Worm (Caenorhabditis elegans) whole organism, dauer: Measurements from ENCODE around the gene T26A8.3.

ENCODE experiments used
- unc-62 ChIP-seq: sonication (generic microtip); optimal IDR thresholded peaks from 2 replicates; lab custom pipeline; 2017; ENCODE audit warnings: missing biosample characterization, missing genetic modification reagents, missing genetic modification characterization

The T26A8.3 gene

DNA sequence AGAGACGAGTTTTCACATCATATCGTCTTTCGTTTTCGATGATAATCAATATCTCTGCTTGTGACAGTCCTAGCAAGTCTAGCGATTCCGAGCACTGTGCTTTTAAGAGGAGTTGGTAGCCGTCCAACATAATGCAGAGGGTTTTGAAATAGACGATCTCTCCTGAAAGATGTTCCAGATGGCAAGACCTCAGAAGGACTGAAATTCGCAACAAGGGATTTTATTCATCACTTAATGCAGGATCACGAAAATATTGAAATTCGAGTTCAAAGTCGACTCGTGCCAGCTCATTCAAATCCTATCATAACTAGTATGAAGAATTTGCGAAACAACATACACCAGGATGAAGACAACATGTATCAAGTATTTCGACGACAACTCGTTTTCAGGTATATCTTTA lies 48.9 kb downstream of the T26A8.3 start, which contains the start of gene D2096.7:
Gene D2096.7, minus strand, starts transcription at position 130 of the 400 bp plus-strand sequence.
- no peak for TF ChIP-seq unc-62 (GFP tag; lab: Kevin White, UChicago)

DNA sequence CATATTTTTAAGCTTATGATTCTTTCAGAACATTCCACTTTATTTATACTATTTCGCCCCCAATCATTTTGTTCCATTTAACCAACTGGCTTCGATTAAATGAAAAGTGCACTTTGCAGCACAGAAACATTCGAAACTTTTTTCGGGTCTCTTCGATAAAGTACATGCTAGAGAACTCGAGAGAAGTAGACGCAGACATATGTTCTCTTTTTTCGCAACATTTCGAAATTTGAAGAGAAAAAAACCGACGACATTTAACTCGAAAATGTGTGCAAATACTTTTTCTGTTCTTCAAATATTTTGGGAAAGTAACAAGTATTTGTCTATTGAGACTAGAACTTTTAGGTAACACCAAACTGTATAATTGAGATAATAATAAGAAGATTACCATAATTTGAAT lies 49.5 kb downstream of the T26A8.3 start:
- TF ChIP-seq unc-62 (GFP tag; lab: Kevin White, UChicago): no peak

DNA sequence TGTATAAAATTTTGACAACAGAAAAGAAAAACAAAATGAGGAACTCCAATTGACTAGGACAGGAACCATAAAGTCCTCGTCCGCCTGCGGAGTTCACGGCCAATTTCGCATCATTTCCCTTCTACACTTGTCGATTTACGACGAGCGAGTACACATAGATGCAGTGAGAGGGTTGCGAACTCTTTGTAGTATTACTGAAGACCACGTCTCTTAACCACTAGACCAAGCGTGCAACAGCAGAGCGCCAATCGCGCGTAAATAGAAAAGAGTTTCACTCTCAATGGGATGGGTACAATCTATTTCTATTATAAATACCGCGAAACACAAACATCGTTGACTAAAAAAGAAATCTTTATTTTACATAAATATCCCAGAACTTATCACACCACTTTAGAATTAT lies 51.1 kb downstream of the T26A8.3 start:
- TF ChIP-seq unc-62 (GFP tag; lab: Kevin White, UChicago): no peak
